Worm (Caenorhabditis elegans) whole organism, young adult: ENCODE data around the gene ZK354.7.

Source experiments
- B0019.2 ChIP-seq: fragments of 200-800 bp; sonication (Bioruptor generic); conservative IDR thresholded peaks from 2 replicates; pipeline ENCODE4 v1.3.6; 2022; ENCODE audit warnings: missing genetic modification reagents, missing genetic modification characterization, missing compliant biosample characterization
- B0261.1 ChIP-seq: sonication (generic microtip); optimal IDR thresholded peaks from 2 replicates; lab custom pipeline; 2016; ENCODE audit warnings: mild to moderate bottlenecking, missing genetic modification characterization, moderate library complexity, missing compliant biosample characterization
- F10E7.11 ChIP-seq: sonication (generic microtip); optimal IDR thresholded peaks from 2 replicates; lab custom pipeline; 2017; ENCODE audit warnings: mild to moderate bottlenecking, missing genetic modification characterization, moderate library complexity, missing compliant biosample characterization
- F33H1.4 ChIP-seq: fragments of 200-800 bp; sonication (Bioruptor generic); IDR thresholded peaks from 2 replicates; pipeline ENCODE4 v1.3.6; 2022; ENCODE audit warnings: missing genetic modification reagents, missing genetic modification characterization, missing compliant biosample characterization
- K11D2.4 ChIP-seq: fragments of 200-800 bp; sonication (Bioruptor generic); IDR thresholded peaks from 2 replicates; pipeline ENCODE4 v1.3.6; 2022; ENCODE audit warnings: missing genetic modification reagents, missing genetic modification characterization, missing compliant biosample characterization
- T07F8.4 ChIP-seq: sonication (generic microtip); optimal IDR thresholded peaks from 2 replicates; lab custom pipeline; 2016; ENCODE audit warnings: mild to moderate bottlenecking, missing genetic modification characterization, moderate library complexity, missing compliant biosample characterization
- Y56A3A.18 ChIP-seq: fragments of 200-800 bp; sonication (Bioruptor generic); IDR thresholded peaks from 2 replicates; pipeline ENCODE4 v1.3.6; 2022; ENCODE audit warnings: missing genetic modification reagents, missing genetic modification characterization, missing compliant biosample characterization
- Y95B8A.8 ChIP-seq: fragments of 200-800 bp; sonication (Bioruptor generic); IDR thresholded peaks from 2 replicates; pipeline ENCODE4 v1.3.6; 2022; ENCODE audit warnings: missing genetic modification reagents, missing genetic modification characterization, missing compliant biosample characterization
- akir-1 ChIP-seq: fragments of 200-800 bp; sonication (Bioruptor generic); optimal IDR thresholded peaks from 2 replicates; lab custom pipeline; 2018; ENCODE audit warnings: mild to moderate bottlenecking, missing genetic modification characterization, moderate library complexity, missing compliant biosample characterization
- aptf-2 ChIP-seq: fragments of 200-800 bp; sonication (Bioruptor generic); conservative IDR thresholded peaks from 2 replicates; pipeline ENCODE4 v1.3.6; 2022; ENCODE audit warnings: missing genetic modification reagents, missing genetic modification characterization, missing compliant biosample characterization
- attf-3 ChIP-seq: fragments of 200-800 bp; sonication (Bioruptor generic); conservative IDR thresholded peaks from 2 replicates; pipeline ENCODE4 v1.3.6; 2022; ENCODE audit warnings: missing genetic modification reagents, missing genetic modification characterization, missing compliant biosample characterization
- bed-1 ChIP-seq: fragments of 200-800 bp; sonication (Bioruptor generic); IDR thresholded peaks from 2 replicates; pipeline ENCODE4 v1.3.6; 2022; ENCODE audit warnings: missing genetic modification reagents, missing genetic modification characterization, missing compliant biosample characterization
- cebp-1 ChIP-seq, 2 experiments: fragments of 200-800 bp in 1 of 2; sonication (Bioruptor generic) in 1 of 2; sonication (generic microtip) in 1 of 2; IDR thresholded peaks in 1 of 2; optimal IDR thresholded peaks in 1 of 2; 2 replicates each; pipeline versions ENCODE4 v1.3.6 to Lab custom; 2017 to 2022; ENCODE audit warnings: missing compliant biosample characterization in 2 of 2, missing genetic modification characterization in 2 of 2, mild to moderate bottlenecking in 1 of 2, missing genetic modification reagents in 1 of 2, moderate library complexity in 1 of 2
- ceh-40 ChIP-seq: fragments of 200-800 bp; sonication (Bioruptor generic); IDR thresholded peaks from 2 replicates; pipeline ENCODE4 v1.3.6; 2022; ENCODE audit warnings: missing genetic modification characterization, missing compliant biosample characterization
- chd-7 ChIP-seq: sonication (generic microtip); optimal IDR thresholded peaks from 2 replicates; lab custom pipeline; 2016; ENCODE audit warnings: mild to moderate bottlenecking, missing genetic modification characterization, moderate library complexity, missing compliant biosample characterization
- efl-1 ChIP-seq: fragments of 150-350 bp; optimal IDR thresholded peaks from 2 replicates; lab custom pipeline; 2014; ENCODE audit warnings: missing biosample characterization, missing genetic modification reagents, missing genetic modification characterization
- egl-44 ChIP-seq: fragments of 200-800 bp; sonication (Bioruptor generic); IDR thresholded peaks from 2 replicates; pipeline ENCODE4 v1.3.6; 2022; ENCODE audit warnings: missing genetic modification reagents, missing genetic modification characterization, missing compliant biosample characterization
- fkh-3 ChIP-seq: sonication (generic microtip); optimal IDR thresholded peaks from 2 replicates; lab custom pipeline; 2016; ENCODE audit warnings: mild to moderate bottlenecking, missing genetic modification characterization, missing compliant biosample characterization
- hrde-1 ChIP-seq: sonication (generic microtip); optimal IDR thresholded peaks from 2 replicates; lab custom pipeline; 2016; ENCODE audit warnings: missing genetic modification characterization, mild to moderate bottlenecking, missing compliant biosample characterization, moderate library complexity, missing genotype, missing genetic modification reagents, borderline replicate concordance
- hsf-1 ChIP-seq: fragments of 200-800 bp; sonication (Bioruptor generic); IDR thresholded peaks from 2 replicates; pipeline ENCODE4 v1.3.6; 2022; ENCODE audit warnings: missing genetic modification reagents, missing genetic modification characterization, missing compliant biosample characterization
- let-526 ChIP-seq: fragments of 200-800 bp; sonication (Bioruptor generic); IDR thresholded peaks from 2 replicates; pipeline ENCODE4 v1.3.6; 2022; ENCODE audit warnings: missing genetic modification reagents, missing genetic modification characterization, missing compliant biosample characterization
- lin-26 ChIP-seq: fragments of 200-800 bp; sonication (Bioruptor generic); IDR thresholded peaks from 2 replicates; pipeline ENCODE4 v1.3.6; 2022; ENCODE audit warnings: missing genetic modification reagents, missing genetic modification characterization, missing compliant biosample characterization
- lin-35 ChIP-seq, 3 experiments: fragments of 150-350 bp in 2 of 3; sonication (generic microtip) in 1 of 3; optimal IDR thresholded peaks; 2 replicates each; lab custom pipeline; 2014 to 2018; ENCODE audit warnings: missing biosample characterization in 3 of 3, missing genetic modification characterization in 3 of 3, missing genetic modification reagents in 3 of 3
- lsl-1 ChIP-seq: fragments of 200-800 bp; sonication (Bioruptor generic); optimal IDR thresholded peaks from 2 replicates; lab custom pipeline; 2018; ENCODE audit warnings: mild to moderate bottlenecking, missing genetic modification characterization, moderate library complexity, missing compliant biosample characterization
- lsy-27 ChIP-seq: sonication (generic microtip); optimal IDR thresholded peaks from 2 replicates; lab custom pipeline; 2017; ENCODE audit warnings: missing genetic modification characterization, mild to moderate bottlenecking, missing compliant biosample characterization, antibody characterized with exemption, missing genotype, borderline replicate concordance; ENCODE audit not compliant: insufficient read depth
- madf-10 ChIP-seq: sonication (generic microtip); optimal IDR thresholded peaks from 2 replicates; lab custom pipeline; 2016; ENCODE audit warnings: mild to moderate bottlenecking, missing genetic modification characterization, missing compliant biosample characterization
- madf-6 ChIP-seq: fragments of 200-800 bp; sonication (Bioruptor generic); IDR thresholded peaks from 2 replicates; pipeline ENCODE4 v1.3.6; 2022; ENCODE audit warnings: missing genetic modification reagents, missing genetic modification characterization, missing compliant biosample characterization
- madf-8 ChIP-seq: fragments of 200-800 bp; sonication (Bioruptor generic); conservative IDR thresholded peaks from 2 replicates; pipeline ENCODE4 v1.3.6; 2022; ENCODE audit warnings: missing genetic modification reagents, missing genetic modification characterization, missing compliant biosample characterization
- mel-28 ChIP-seq: sonication (generic microtip); optimal IDR thresholded peaks from 2 replicates; lab custom pipeline; 2016; ENCODE audit warnings: borderline replicate concordance, mild to moderate bottlenecking, missing genetic modification characterization, missing compliant biosample characterization
- nfya-1 ChIP-seq: sonication (generic microtip); optimal IDR thresholded peaks from 2 replicates; lab custom pipeline; 2017; ENCODE audit warnings: antibody characterized with exemption, missing compliant biosample characterization, missing genetic modification characterization, borderline replicate concordance; ENCODE audit not compliant: insufficient read depth
- nfyb-1 ChIP-seq: fragments of 200-800 bp; sonication (Bioruptor generic); IDR thresholded peaks from 2 replicates; pipeline ENCODE4 v1.3.6; 2022; ENCODE audit warnings: missing genetic modification reagents, missing genetic modification characterization, missing compliant biosample characterization
- nhr-179 ChIP-seq: sonication (generic microtip); optimal IDR thresholded peaks from 2 replicates; lab custom pipeline; 2016; ENCODE audit warnings: mild to moderate bottlenecking, missing genetic modification characterization, missing compliant biosample characterization
- nhr-27 ChIP-seq: fragments of 200-800 bp; sonication (Bioruptor generic); optimal IDR thresholded peaks from 2 replicates; lab custom pipeline; 2018; ENCODE audit warnings: mild to moderate bottlenecking, missing genetic modification characterization, moderate library complexity, missing compliant biosample characterization
- nhr-80 ChIP-seq: sonication (generic microtip); optimal IDR thresholded peaks from 2 replicates; lab custom pipeline; 2016; ENCODE audit warnings: missing genetic modification characterization, missing compliant biosample characterization
- nhr-90 ChIP-seq: sonication (generic microtip); optimal IDR thresholded peaks from 2 replicates; lab custom pipeline; 2016; ENCODE audit warnings: missing genotype, mild to moderate bottlenecking, missing genetic modification characterization, missing compliant biosample characterization
- rec-8 ChIP-seq, 2 experiments: sonication (generic microtip); optimal IDR thresholded peaks; 2 replicates each; lab custom pipeline; 2016; ENCODE audit warnings: mild to moderate bottlenecking in 2 of 2, missing genetic modification characterization in 2 of 2, missing genetic modification reagents in 2 of 2, missing genotype in 2 of 2, missing biosample characterization in 1 of 2, missing compliant biosample characterization in 1 of 2, moderate library complexity in 1 of 2
- rpc-1 ChIP-seq, 2 experiments: fragments of 150-350 bp in 1 of 2; sonication (generic microtip) in 1 of 2; optimal IDR thresholded peaks; 2 replicates each; lab custom pipeline; 2014 to 2018; ENCODE audit warnings: missing biosample characterization in 1 of 2, missing genetic modification characterization in 1 of 2, missing genetic modification reagents in 1 of 2, missing genotype in 1 of 2
- snpc-4 ChIP-seq, 5 experiments: fragments of 150-350 bp in 1 of 5; sonication (generic microtip) in 4 of 5; optimal IDR thresholded peaks; 2 replicates each; lab custom pipeline; 2014 to 2018; ENCODE audit warnings: missing genetic modification characterization in 5 of 5, missing biosample characterization in 3 of 5, antibody characterized with exemption in 2 of 5, mild to moderate bottlenecking in 2 of 5, missing compliant biosample characterization in 2 of 5, missing genotype in 2 of 5, moderate library complexity in 2 of 5, missing genetic modification reagents in 1 of 5
- unc-62 ChIP-seq: fragments of 150-350 bp; optimal IDR thresholded peaks from 2 replicates; lab custom pipeline; 2014; ENCODE audit warnings: missing biosample characterization, missing genetic modification reagents, missing genetic modification characterization
- xnd-1 ChIP-seq: sonication (generic microtip); optimal IDR thresholded peaks from 2 replicates; lab custom pipeline; 2016; ENCODE audit warnings: missing genotype, missing genetic modification reagents, missing genetic modification characterization, missing compliant biosample characterization
- ztf-22 ChIP-seq: fragments of 200-800 bp; sonication (Bioruptor generic); optimal IDR thresholded peaks from 2 replicates; lab custom pipeline; 2018; ENCODE audit warnings: mild to moderate bottlenecking, missing genetic modification characterization, moderate library complexity, missing compliant biosample characterization
- ztf-28 ChIP-seq: fragments of 200-800 bp; sonication (Bioruptor generic); IDR thresholded peaks from 2 replicates; pipeline ENCODE4 v1.3.6; 2022; ENCODE audit warnings: missing genetic modification reagents, missing genetic modification characterization, missing compliant biosample characterization
- ztf-6 ChIP-seq: fragments of 200-800 bp; sonication (Bioruptor generic); IDR thresholded peaks from 2 replicates; pipeline ENCODE4 v1.3.6; 2022; ENCODE audit warnings: missing genetic modification reagents, missing genetic modification characterization, missing compliant biosample characterization

Gene ZK354.7

DNA sequence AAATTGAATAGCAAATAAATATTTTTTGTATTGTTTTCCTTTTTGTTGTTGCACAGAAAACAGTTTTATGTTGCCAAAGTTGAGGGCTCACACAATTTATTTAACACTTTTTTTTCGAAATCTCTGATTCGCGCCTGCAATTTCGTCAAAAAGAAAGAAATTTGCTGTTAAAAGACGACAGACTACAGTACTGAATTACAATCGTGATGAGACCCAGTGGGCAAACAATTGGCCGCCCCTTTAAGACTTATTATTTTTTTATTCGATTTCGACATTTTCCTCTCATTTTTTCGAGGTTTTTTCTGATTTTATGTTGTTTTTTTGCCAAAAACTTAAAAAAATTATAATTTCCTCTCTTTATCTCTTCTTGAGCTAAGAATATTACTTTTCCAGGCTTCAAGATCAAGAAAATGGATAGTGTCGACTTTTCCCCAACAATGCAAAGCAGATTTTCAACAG lies 28.8 kb downstream of the ZK354.7 start, which contains the start of gene slfl-4:
Gene slfl-4, plus strand, starts transcription at position 409 of the 459 bp plus-strand sequence.
- TF ChIP-seq lsl-1 (GFP tag; lab: Kevin White, UChicago) (peak; percentile 80), madf-8 (peak; percentile 59), nfya-1 (tag; lab: Kevin White, UChicago) (no peak), F33H1.4 (peak; percentile 78), madf-6 (GFP tag; lab: Robert Waterston, UW) (peak; percentile 52; the same call in 1 of the 2 replicates), snpc-4 (GFP tag; optimal IDR thresholded peaks at IDR 0.05; lab: Kevin White, UChicago) (no peak), snpc-4 (tag; optimal IDR thresholded peaks at IDR 0.05; lab: Kevin White, UChicago) (peak in 3 of 4 experiments; percentile 72 to 74 (median 73)), lsy-27 (no peak), efl-1 (peak; percentile 33), F10E7.11 (tag; lab: Kevin White, UChicago) (no peak), lin-35 (GFP tag; optimal IDR thresholded peaks at IDR 0.05; lab: Kevin White, UChicago) (no peak), aptf-2 (GFP tag; lab: Robert Waterston, UW) (no peak), Y56A3A.18 (GFP tag; lab: Robert Waterston, UW) (no peak), nfyb-1 (GFP tag; lab: Robert Waterston, UW) (no peak), nhr-179 (no peak), ztf-28 (GFP tag; lab: Robert Waterston, UW) (no peak), xnd-1 (tag; lab: Kevin White, UChicago) (peak; percentile 31), madf-10 (no peak), egl-44 (GFP tag; lab: Robert Waterston, UW) (no peak), ztf-22 (no peak)

DNA sequence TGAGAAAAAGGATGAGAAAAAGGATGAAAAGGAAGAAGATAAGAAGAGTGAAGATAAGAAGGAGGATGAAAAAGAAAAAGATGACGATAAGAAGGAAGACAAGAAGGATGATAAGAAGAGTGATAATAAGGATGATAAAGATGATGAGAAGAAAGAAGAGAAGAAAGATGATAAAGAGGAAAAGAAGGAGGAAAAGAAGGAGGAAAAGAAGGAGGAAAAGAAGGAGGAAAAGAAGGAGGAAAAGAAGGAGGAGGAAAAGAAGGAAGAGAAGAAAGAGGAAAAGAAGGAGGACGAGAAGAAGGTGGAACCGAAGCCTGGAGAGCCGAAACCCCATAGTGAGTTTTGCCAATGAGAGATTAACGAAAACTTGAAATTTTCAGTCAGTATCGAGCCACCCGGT lies 29.5 kb downstream of the ZK354.7 start:
- TF ChIP-seq fkh-3 (tag; lab: Kevin White, UChicago): no peak
- no peak for TF ChIP-seq K11D2.4
- TF ChIP-seq nfya-1 (tag; lab: Kevin White, UChicago): no peak
- TF ChIP-seq bed-1: no peak
- no peak for TF ChIP-seq lin-26
- TF ChIP-seq unc-62 (GFP tag; lab: Kevin White, UChicago): no peak
- TF ChIP-seq T07F8.4 (tag; lab: Kevin White, UChicago): no peak
- TF ChIP-seq nhr-27 (tag; lab: Kevin White, UChicago): no peak
- no peak for TF ChIP-seq Y95B8A.8
- no peak for TF ChIP-seq F33H1.4
- TF ChIP-seq mel-28 (tag; lab: Kevin White, UChicago): no peak
- TF ChIP-seq akir-1 (GFP tag; lab: Kevin White, UChicago): no peak
- no peak for TF ChIP-seq nhr-90 (tag; lab: Kevin White, UChicago)
- TF ChIP-seq chd-7 (tag; lab: Kevin White, UChicago): no peak

DNA sequence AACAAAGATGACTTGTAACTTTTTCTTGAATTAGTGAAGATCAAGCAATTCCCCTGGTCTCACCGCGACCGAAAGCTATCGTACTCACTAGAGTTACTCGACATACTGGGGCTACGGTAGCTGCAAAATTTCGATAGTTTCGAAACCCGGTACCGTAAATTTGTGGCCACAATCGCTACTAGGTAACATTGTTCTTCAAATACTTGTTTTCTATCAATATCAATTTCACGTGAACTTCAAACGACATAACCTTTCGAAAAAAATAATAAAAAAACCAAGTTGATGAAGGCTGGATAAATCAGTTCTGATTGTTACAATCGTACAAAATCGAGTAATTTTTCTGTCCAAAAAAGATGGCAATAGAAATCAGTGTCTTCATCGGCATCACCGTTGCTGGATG lies 30.4 kb downstream of the ZK354.7 start, which contains the start of gene F36H12.3:
Gene F36H12.3, plus strand, starts transcription at position 301 of the 400 bp plus-strand sequence.
- no peak for TF ChIP-seq xnd-1 (tag; lab: Kevin White, UChicago)
- no peak for TF ChIP-seq cebp-1 (GFP tag; IDR thresholded peaks at IDR 0.05; lab: Robert Waterston, UW)
- no peak for TF ChIP-seq cebp-1 (tag; optimal IDR thresholded peaks at IDR 0.05; lab: Kevin White, UChicago)
- no peak for TF ChIP-seq B0261.1 (tag; lab: Kevin White, UChicago)
- no peak for TF ChIP-seq snpc-4 (GFP tag; optimal IDR thresholded peaks at IDR 0.05; lab: Kevin White, UChicago)
- no peak for TF ChIP-seq snpc-4 (tag; optimal IDR thresholded peaks at IDR 0.05; lab: Kevin White, UChicago)
- TF ChIP-seq akir-1 (GFP tag; lab: Kevin White, UChicago): no peak
- no peak for TF ChIP-seq egl-44 (GFP tag; lab: Robert Waterston, UW)
- TF ChIP-seq rec-8 (tag; optimal IDR thresholded peaks at IDR 0.05; lab: Kevin White, UChicago): no peak
- TF ChIP-seq bed-1: no peak
- no peak for TF ChIP-seq nhr-90 (tag; lab: Kevin White, UChicago)
- TF ChIP-seq hrde-1: no peak
- TF ChIP-seq ztf-6 (GFP tag; lab: Robert Waterston, UW): no peak
- TF ChIP-seq attf-3: no peak
- TF ChIP-seq ceh-40 (GFP tag; lab: Robert Waterston, UW): no peak
- no peak for TF ChIP-seq nhr-80 (tag; lab: Kevin White, UChicago)
- no peak for TF ChIP-seq rpc-1 (optimal IDR thresholded peaks at IDR 0.05; lab: Kevin White, UChicago)
- TF ChIP-seq rpc-1 (tag; optimal IDR thresholded peaks at IDR 0.05; lab: Kevin White, UChicago): no peak
- TF ChIP-seq nhr-27 (tag; lab: Kevin White, UChicago): no peak
- TF ChIP-seq hsf-1 (GFP tag; lab: Robert Waterston, UW): no peak
- no peak for TF ChIP-seq B0019.2 (GFP tag; lab: Robert Waterston, UW)
- TF ChIP-seq let-526 (GFP tag; lab: Robert Waterston, UW): no peak
